Fruit fly (Drosophila melanogaster): ENCODE results near the gene CG33158.

DNA sequence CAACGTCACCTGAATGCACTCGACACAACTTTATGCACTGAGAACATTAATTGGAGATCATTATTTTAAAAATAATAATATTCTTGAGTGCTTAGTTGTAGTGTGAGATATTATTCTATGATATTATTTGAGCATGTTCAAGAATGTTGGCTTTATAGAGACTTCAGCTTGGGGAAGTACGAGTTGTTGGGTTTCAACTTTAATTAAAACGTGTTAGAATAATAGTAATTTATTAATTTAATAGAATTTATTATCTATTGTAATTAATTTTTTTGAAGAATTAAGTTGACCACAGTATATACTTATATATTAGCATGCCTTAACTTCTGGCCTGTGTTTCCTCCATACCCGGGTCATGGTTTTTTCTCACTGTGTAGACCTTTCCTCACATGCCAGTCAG, 44.4 kb downstream of the CG33158 start:
- TF ChIP-seq psq (optimal IDR thresholded peaks at IDR 0.05) (no peak), CG8478 (optimal IDR thresholded peaks at IDR 0.05) (no peak), Dll (optimal IDR thresholded peaks at IDR 0.05) (no peak), EcR (GFP tag; optimal IDR thresholded peaks at IDR 0.05) (no peak)

All from whole organism.